Worm (Caenorhabditis elegans): ENCODE data around the gene C09G4.4.

C09G4.4 gene

ce11 chrIV:8492242-8492641 is 20.5 kb upstream of the C09G4.4 start, which contains the start of gene sru-7:
Gene sru-7 (plus strand): TSS chrIV:8492542.
- TF ChIP-seq ceh-45 (GFP tag; IDR thresholded peaks at IDR 0.05) (no peak), gmeb-2 (tag; optimal IDR thresholded peaks at IDR 0.05) (no peak), rnt-1 (tag; optimal IDR thresholded peaks at IDR 0.05) (no peak), ceh-6 (GFP tag; optimal IDR thresholded peaks at IDR 0.05) (no peak), tbx-2 (tag; optimal IDR thresholded peaks at IDR 0.05) (no peak), pax-1 (tag; optimal IDR thresholded peaks at IDR 0.05) (no peak), odd-2 (tag; optimal IDR thresholded peaks at IDR 0.05) (no peak), ahr-1 (tag; optimal IDR thresholded peaks at IDR 0.05) (no peak), sox-4 (tag; optimal IDR thresholded peaks at IDR 0.05) (no peak), hlh-15 (tag; optimal IDR thresholded peaks at IDR 0.05) (no peak), unc-42 (tag; optimal IDR thresholded peaks at IDR 0.05) (no peak), dve-1 (tag; optimal IDR thresholded peaks at IDR 0.05) (no peak)

DNA sequence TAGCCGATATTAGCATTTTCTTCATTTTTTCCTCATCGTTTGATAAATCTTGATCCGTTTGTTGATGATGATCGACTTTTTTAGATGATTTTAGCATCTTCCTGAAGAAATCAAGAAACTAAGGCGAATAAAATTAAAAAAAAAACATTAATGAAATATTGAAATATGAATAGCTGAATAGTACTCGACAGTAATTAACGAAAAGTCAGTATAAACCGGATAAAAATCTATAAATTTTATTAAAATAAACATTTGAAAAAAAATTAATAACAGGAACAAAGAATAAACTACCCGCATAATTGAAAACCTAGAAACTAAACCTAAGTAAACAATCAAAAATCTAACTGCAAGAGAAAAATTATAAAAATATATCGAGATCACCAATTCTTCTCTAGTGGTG is 16.5 kb upstream of the C09G4.4 start, which contains the start of gene C28C12.12:
C28C12.12 (minus strand) TSS at position 101 of the 400 bp plus-strand sequence.
- no peak for TF ChIP-seq lim-6 (tag; optimal IDR thresholded peaks at IDR 0.05)
- TF ChIP-seq ceh-24 (tag; optimal IDR thresholded peaks at IDR 0.05), result no peak
- no peak for TF ChIP-seq ahr-1 (tag; optimal IDR thresholded peaks at IDR 0.05)
- no peak for TF ChIP-seq tbx-2 (tag; optimal IDR thresholded peaks at IDR 0.05)
- no peak for TF ChIP-seq F13H6.1 (tag; optimal IDR thresholded peaks at IDR 0.05)
- TF ChIP-seq ceh-22 (tag; optimal IDR thresholded peaks at IDR 0.05), result no peak
- no peak for TF ChIP-seq odd-2 (tag; optimal IDR thresholded peaks at IDR 0.05)
- no peak for TF ChIP-seq nhr-232 (tag; optimal IDR thresholded peaks at IDR 0.05)
- TF ChIP-seq nhr-11 (tag; optimal IDR thresholded peaks at IDR 0.05), result no peak
- TF ChIP-seq dve-1 (tag; optimal IDR thresholded peaks at IDR 0.05), result no peak
- TF ChIP-seq hlh-15 (tag; optimal IDR thresholded peaks at IDR 0.05), result no peak
- TF ChIP-seq ama-1 (optimal IDR thresholded peaks at IDR 0.05), result no peak
- no peak for TF ChIP-seq fkh-10 (GFP tag; optimal IDR thresholded peaks at IDR 0.05)
- no peak for TF ChIP-seq lin-11 (tag; optimal IDR thresholded peaks at IDR 0.05)
- no peak for TF ChIP-seq K02D7.2 (tag; optimal IDR thresholded peaks at IDR 0.05)
- no peak for TF ChIP-seq hlh-6 (tag; optimal IDR thresholded peaks at IDR 0.05)

- TF ChIP-seq sdc-2 (tag; optimal IDR thresholded peaks at IDR 0.05) (no peak), ref-2 (tag; optimal IDR thresholded peaks at IDR 0.05) (peak; percentile 46), C08G9.2 (tag; optimal IDR thresholded peaks at IDR 0.05) (peak; percentile 78), fkh-10 (GFP tag; optimal IDR thresholded peaks at IDR 0.05) (no peak), tbx-7 (tag; optimal IDR thresholded peaks at IDR 0.05) (peak; percentile 19), tbx-2 (tag; optimal IDR thresholded peaks at IDR 0.05) (peak; percentile 38), rnt-1 (tag; optimal IDR thresholded peaks at IDR 0.05) (peak; percentile 29), nfya-1 (tag; optimal IDR thresholded peaks at IDR 0.05) (peak; percentile 13), ttx-3 (tag; optimal IDR thresholded peaks at IDR 0.05) (no peak), F13H6.1 (tag; optimal IDR thresholded peaks at IDR 0.05) (no peak), zip-5 (tag; optimal IDR thresholded peaks at IDR 0.05) (peak; percentile 22), lin-11 (tag; optimal IDR thresholded peaks at IDR 0.05) (no peak), ets-4 (tag; optimal IDR thresholded peaks at IDR 0.05) (peak; percentile 37), ceh-31 (tag; optimal IDR thresholded peaks at IDR 0.05) (peak; percentile 69), eyg-1 (tag; optimal IDR thresholded peaks at IDR 0.05) (no peak)
Observed at ce11 chrIV:8498773-8499360, 13.9 kb upstream of the C09G4.4 start, which contains the start of the genes acdh-13 and mesp-1. Gene acdh-13 (minus strand): TSS chrIV:8498823. Gene mesp-1 (plus strand): TSS chrIV:8499310.

- TF ChIP-seq Y22D7AL.16 (tag; optimal IDR thresholded peaks at IDR 0.05), result no peak
Observed at ce11 chrIV:8499956-8500355, 12.8 kb upstream of the C09G4.4 start.

- TF ChIP-seq pag-3 (tag; optimal IDR thresholded peaks at IDR 0.05; ENCODE audit: borderline replicate concordance) (no peak), sox-4 (tag; optimal IDR thresholded peaks at IDR 0.05) (no peak), ama-1 (optimal IDR thresholded peaks at IDR 0.05) (no peak), pat-9 (tag; optimal IDR thresholded peaks at IDR 0.05) (no peak), ceh-34 (tag; optimal IDR thresholded peaks at IDR 0.05) (no peak), che-1 (tag; optimal IDR thresholded peaks at IDR 0.05) (no peak), dve-1 (tag; optimal IDR thresholded peaks at IDR 0.05) (no peak), K02D7.2 (tag; optimal IDR thresholded peaks at IDR 0.05) (no peak), unc-55 (GFP tag; optimal IDR thresholded peaks at IDR 0.05) (no peak), ceh-48 (tag; optimal IDR thresholded peaks at IDR 0.05) (no peak), ceh-6 (GFP tag; optimal IDR thresholded peaks at IDR 0.05) (no peak), fkh-6 (tag; optimal IDR thresholded peaks at IDR 0.05) (no peak)
Observed at ce11 chrIV:8501382-8501781, 11.4 kb upstream of the C09G4.4 start, which contains the start of gene C28C12.1. Gene C28C12.1 (plus strand): TSS chrIV:8501682.
